Worm (Caenorhabditis elegans) whole organism, L3 larva: ENCODE results near the gene npr-30.

ENCODE experiments used
- ceh-28 ChIP-seq: fragments of 150-350 bp; optimal IDR thresholded peaks from 2 replicates; lab custom pipeline; 2014; ENCODE audit warnings: missing biosample characterization, missing genetic modification reagents, missing genetic modification characterization
- ceh-82 ChIP-seq: fragments of 150-350 bp; optimal IDR thresholded peaks from 2 replicates; lab custom pipeline; 2014; ENCODE audit warnings: missing biosample characterization, missing genetic modification characterization
- elt-3 ChIP-seq, 3 experiments: fragments of 150-350 bp in 1 of 3; sonication (generic microtip) in 2 of 3; optimal IDR thresholded peaks; 2 replicates in 2 of 3; 4 replicates in 1 of 3; lab custom pipeline; 2014 to 2017; ENCODE audit warnings: missing biosample characterization in 3 of 3, missing genetic modification characterization in 3 of 3
- fkh-10 ChIP-seq: sonication (generic microtip); optimal IDR thresholded peaks from 2 replicates; lab custom pipeline; 2017; ENCODE audit warnings: missing biosample characterization, missing genetic modification reagents, missing genetic modification characterization
- fos-1 ChIP-seq: fragments of 150-350 bp; optimal IDR thresholded peaks from 2 replicates; lab custom pipeline; 2014; ENCODE audit warnings: missing biosample characterization, missing genetic modification characterization
- nhr-76 ChIP-seq: fragments of 150-350 bp; sonication (generic microtip); optimal IDR thresholded peaks from 5 replicates; lab custom pipeline; 2014; ENCODE audit warnings: missing biosample characterization, missing genetic modification characterization
- pha-4 ChIP-seq: fragments of 150-350 bp; optimal IDR thresholded peaks from 2 replicates; lab custom pipeline; 2014; ENCODE audit warnings: missing biosample characterization, missing genetic modification reagents, missing genetic modification characterization
- skn-1 ChIP-seq: fragments of 150-350 bp; optimal IDR thresholded peaks from 2 replicates; lab custom pipeline; 2014; ENCODE audit warnings: missing biosample characterization, missing genetic modification characterization
- unc-62 ChIP-seq: fragments of 150-350 bp; sonication (generic microtip); optimal IDR thresholded peaks from 4 replicates; lab custom pipeline; 2014; ENCODE audit warnings: missing biosample characterization, missing genetic modification reagents, missing genetic modification characterization
- zag-1 ChIP-seq: fragments of 150-350 bp; optimal IDR thresholded peaks from 2 replicates; lab custom pipeline; 2014; ENCODE audit warnings: missing biosample characterization, missing genetic modification characterization
- ztf-11 ChIP-seq: fragments of 150-350 bp; optimal IDR thresholded peaks from 2 replicates; lab custom pipeline; 2014; ENCODE audit warnings: missing biosample characterization, missing genetic modification characterization

DNA sequence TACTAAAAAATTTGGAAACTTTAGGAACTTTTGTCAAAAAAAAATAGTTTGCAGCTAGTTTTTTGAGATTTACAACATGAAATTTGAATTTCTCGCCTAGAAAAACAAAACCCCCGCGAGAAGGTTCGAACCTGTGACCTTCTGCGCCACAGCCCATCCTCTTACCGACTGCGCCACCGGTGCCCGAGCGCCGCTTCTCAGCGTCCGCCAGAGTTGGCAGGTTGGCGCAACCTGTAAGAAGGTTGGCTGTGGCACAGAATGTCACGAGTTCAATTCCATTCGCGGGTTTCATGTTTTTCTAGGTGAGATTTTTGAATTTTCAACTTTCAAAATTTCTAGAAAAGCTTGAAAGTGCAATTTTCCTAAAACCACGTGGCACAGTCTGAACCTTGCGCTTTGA lies 47.3 kb downstream of the npr-30 start:
- TF ChIP-seq fkh-10 (GFP tag; lab: Kevin White, UChicago) (no peak), elt-3 (tag; optimal IDR thresholded peaks at IDR 0.05; lab: Kevin White, UChicago) (no peak), unc-62 (GFP tag; lab: Kevin White, UChicago) (no peak), nhr-76 (tag; lab: Kevin White, UChicago) (no peak), skn-1 (no peak), ceh-82 (tag; lab: Kevin White, UChicago) (no peak), ceh-28 (tag; lab: Kevin White, UChicago) (no peak), pha-4 (tag; lab: Kevin White, UChicago) (no peak), fos-1 (tag; lab: Kevin White, UChicago) (no peak), ztf-11 (no peak), zag-1 (tag; lab: Kevin White, UChicago) (no peak)
